Worm (Caenorhabditis elegans) whole organism, late embryonic: ENCODE data around the gene ZK1128.3.

Experiments
- C08G9.2 ChIP-seq: sonication (generic microtip); optimal IDR thresholded peaks from 2 replicates; lab custom pipeline; 2016; ENCODE audit warnings: mild to moderate bottlenecking, missing genetic modification characterization, moderate library complexity, missing compliant biosample characterization
- C38D4.7 ChIP-seq: fragments of 200-800 bp; sonication (Bioruptor generic); optimal IDR thresholded peaks from 2 replicates; lab custom pipeline; 2018; ENCODE audit warnings: mild to moderate bottlenecking, missing genetic modification characterization, moderate library complexity, missing compliant biosample characterization
- F13H6.1 ChIP-seq: sonication (generic microtip); optimal IDR thresholded peaks from 2 replicates; lab custom pipeline; 2016; ENCODE audit warnings: missing genetic modification characterization, missing compliant biosample characterization
- K02D7.2 ChIP-seq: sonication (generic microtip); optimal IDR thresholded peaks from 2 replicates; lab custom pipeline; 2017; ENCODE audit warnings: mild to moderate bottlenecking, missing genetic modification characterization, missing compliant biosample characterization
- K09A11.1 ChIP-seq: sonication (generic microtip); optimal IDR thresholded peaks from 2 replicates; lab custom pipeline; 2017; ENCODE audit warnings: antibody characterized with exemption, mild to moderate bottlenecking, missing genetic modification characterization, missing compliant biosample characterization; ENCODE audit not compliant: insufficient read depth
- ahr-1 ChIP-seq: sonication (generic microtip); optimal IDR thresholded peaks from 2 replicates; lab custom pipeline; 2016; ENCODE audit warnings: missing genetic modification characterization, missing compliant biosample characterization
- ama-1 ChIP-seq: fragments of 150-350 bp; optimal IDR thresholded peaks from 2 replicates; lab custom pipeline; 2014
- ceh-18 ChIP-seq: sonication (generic microtip); optimal IDR thresholded peaks from 2 replicates; lab custom pipeline; 2016; ENCODE audit warnings: missing genetic modification characterization, missing compliant biosample characterization
- ceh-19 ChIP-seq: fragments of 200-800 bp; sonication (Bioruptor generic); optimal IDR thresholded peaks from 2 replicates; lab custom pipeline; 2018; ENCODE audit warnings: mild to moderate bottlenecking, missing genetic modification characterization, missing compliant biosample characterization
- ceh-2 ChIP-seq: sonication (generic microtip); optimal IDR thresholded peaks from 2 replicates; lab custom pipeline; 2016; ENCODE audit warnings: missing genotype, missing genetic modification characterization, missing compliant biosample characterization
- ceh-24 ChIP-seq: sonication (generic microtip); optimal IDR thresholded peaks from 2 replicates; lab custom pipeline; 2016; ENCODE audit warnings: mild to moderate bottlenecking, missing genetic modification characterization, missing compliant biosample characterization
- ceh-31 ChIP-seq: sonication (generic microtip); optimal IDR thresholded peaks from 2 replicates; lab custom pipeline; 2016; ENCODE audit warnings: missing genetic modification characterization, missing compliant biosample characterization
- ceh-34 ChIP-seq: sonication (generic microtip); optimal IDR thresholded peaks from 2 replicates; lab custom pipeline; 2016; ENCODE audit warnings: mild to moderate bottlenecking, missing genetic modification characterization, missing compliant biosample characterization
- ceh-48 ChIP-seq: sonication (generic microtip); optimal IDR thresholded peaks from 2 replicates; lab custom pipeline; 2016; ENCODE audit warnings: missing genetic modification characterization, inconsistent platforms, missing compliant biosample characterization
- ceh-9 ChIP-seq: sonication (generic microtip); optimal IDR thresholded peaks from 2 replicates; lab custom pipeline; 2016; ENCODE audit warnings: mild to moderate bottlenecking, missing genetic modification characterization, inconsistent platforms, missing compliant biosample characterization
- che-1 ChIP-seq: sonication (generic microtip); optimal IDR thresholded peaks from 2 replicates; lab custom pipeline; 2016; ENCODE audit warnings: mild to moderate bottlenecking, missing genetic modification characterization, missing compliant biosample characterization
- dve-1 ChIP-seq: sonication (generic microtip); optimal IDR thresholded peaks from 2 replicates; lab custom pipeline; 2017; ENCODE audit warnings: antibody characterized with exemption, mild to moderate bottlenecking, missing genetic modification characterization, missing compliant biosample characterization
- elt-2 ChIP-seq: sonication (generic microtip); optimal IDR thresholded peaks from 2 replicates; lab custom pipeline; 2016; ENCODE audit warnings: missing genetic modification reagents, missing genetic modification characterization, missing compliant biosample characterization
- ets-4 ChIP-seq: sonication (generic microtip); optimal IDR thresholded peaks from 2 replicates; lab custom pipeline; 2016; ENCODE audit warnings: missing genetic modification characterization, missing compliant biosample characterization
- eyg-1 ChIP-seq: sonication (generic microtip); optimal IDR thresholded peaks from 2 replicates; lab custom pipeline; 2016; ENCODE audit warnings: missing genotype, missing genetic modification characterization, missing compliant biosample characterization
- fax-1 ChIP-seq: sonication (generic microtip); optimal IDR thresholded peaks from 2 replicates; lab custom pipeline; 2016; ENCODE audit warnings: missing genotype, missing genetic modification characterization, missing compliant biosample characterization
- fkh-6 ChIP-seq: sonication (generic microtip); optimal IDR thresholded peaks from 2 replicates; lab custom pipeline; 2016; ENCODE audit warnings: missing genetic modification characterization, missing compliant biosample characterization
- gmeb-2 ChIP-seq: sonication (generic microtip); optimal IDR thresholded peaks from 2 replicates; lab custom pipeline; 2016; ENCODE audit warnings: missing genetic modification characterization, inconsistent platforms, missing compliant biosample characterization
- hlh-30 ChIP-seq: sonication (generic microtip); optimal IDR thresholded peaks from 2 replicates; lab custom pipeline; 2017; ENCODE audit warnings: antibody characterized with exemption, missing genetic modification characterization, missing compliant biosample characterization; ENCODE audit not compliant: insufficient read depth
- hlh-6 ChIP-seq: sonication (generic microtip); optimal IDR thresholded peaks from 2 replicates; lab custom pipeline; 2016; ENCODE audit warnings: missing genotype, missing genetic modification characterization, missing compliant biosample characterization
- hlh-8 ChIP-seq: sonication (generic microtip); optimal IDR thresholded peaks from 2 replicates; lab custom pipeline; 2016; ENCODE audit warnings: missing genotype, missing genetic modification characterization, missing compliant biosample characterization
- lim-6 ChIP-seq: sonication (generic microtip); optimal IDR thresholded peaks from 2 replicates; lab custom pipeline; 2016; ENCODE audit warnings: missing genetic modification characterization, missing compliant biosample characterization
- madf-2 ChIP-seq: sonication (generic microtip); optimal IDR thresholded peaks from 2 replicates; lab custom pipeline; 2017; ENCODE audit warnings: missing genetic modification characterization, missing compliant biosample characterization
- mec-3 ChIP-seq: sonication (generic microtip); optimal IDR thresholded peaks from 2 replicates; lab custom pipeline; 2016; ENCODE audit warnings: borderline replicate concordance, missing genetic modification characterization, missing compliant biosample characterization
- nfya-1 ChIP-seq: sonication (generic microtip); optimal IDR thresholded peaks from 2 replicates; lab custom pipeline; 2017; ENCODE audit warnings: missing genetic modification characterization, mild to moderate bottlenecking, missing compliant biosample characterization, antibody characterized with exemption, moderate library complexity
- nhr-11 ChIP-seq: fragments of 150-350 bp; optimal IDR thresholded peaks from 2 replicates; lab custom pipeline; 2014; ENCODE audit warnings: missing biosample characterization, missing genetic modification characterization
- pag-3 ChIP-seq: sonication (generic microtip); optimal IDR thresholded peaks from 2 replicates; lab custom pipeline; 2016; ENCODE audit warnings: missing compliant biosample characterization, missing genetic modification characterization, borderline replicate concordance
- pat-9 ChIP-seq: fragments of 200-800 bp; sonication (Bioruptor generic); optimal IDR thresholded peaks from 2 replicates; lab custom pipeline; 2018; ENCODE audit warnings: mild to moderate bottlenecking, missing genetic modification characterization, moderate library complexity, missing compliant biosample characterization
- pax-1 ChIP-seq: fragments of 150-350 bp; optimal IDR thresholded peaks from 2 replicates; lab custom pipeline; 2014; ENCODE audit warnings: missing biosample characterization, missing genetic modification characterization
- pros-1 ChIP-seq: fragments of 150-350 bp; optimal IDR thresholded peaks from 2 replicates; lab custom pipeline; 2014; ENCODE audit warnings: missing biosample characterization, missing genetic modification reagents, missing genetic modification characterization
- ref-2 ChIP-seq: sonication (generic microtip); optimal IDR thresholded peaks from 2 replicates; lab custom pipeline; 2016; ENCODE audit warnings: missing genetic modification characterization, missing compliant biosample characterization
- rnt-1 ChIP-seq: sonication (generic microtip); optimal IDR thresholded peaks from 2 replicates; lab custom pipeline; 2016; ENCODE audit warnings: missing genetic modification characterization, missing compliant biosample characterization
- sdc-2 ChIP-seq: sonication (generic microtip); optimal IDR thresholded peaks from 2 replicates; lab custom pipeline; 2016; ENCODE audit warnings: missing genotype, missing genetic modification characterization, missing compliant biosample characterization
- sox-4 ChIP-seq: sonication (generic microtip); optimal IDR thresholded peaks from 2 replicates; lab custom pipeline; 2017; ENCODE audit warnings: mild to moderate bottlenecking, missing genetic modification characterization, inconsistent platforms, missing compliant biosample characterization
- tbx-2 ChIP-seq: sonication (generic microtip); optimal IDR thresholded peaks from 2 replicates; lab custom pipeline; 2016; ENCODE audit warnings: missing genetic modification characterization, missing compliant biosample characterization
- tbx-7 ChIP-seq: sonication (generic microtip); optimal IDR thresholded peaks from 2 replicates; lab custom pipeline; 2016; ENCODE audit warnings: missing genotype, missing genetic modification characterization, missing compliant biosample characterization
- unc-42 ChIP-seq: sonication (generic microtip); optimal IDR thresholded peaks from 2 replicates; lab custom pipeline; 2016; ENCODE audit warnings: missing genotype, missing genetic modification characterization, missing compliant biosample characterization
- unc-55 ChIP-seq: sonication (generic microtip); optimal IDR thresholded peaks from 2 replicates; lab custom pipeline; 2017; ENCODE audit warnings: missing biosample characterization, missing genetic modification reagents, missing genetic modification characterization
- ztf-16 ChIP-seq: sonication (generic microtip); optimal IDR thresholded peaks from 2 replicates; lab custom pipeline; 2017; ENCODE audit warnings: missing genetic modification characterization, missing compliant biosample characterization

ZK1128.3 gene

ce11 chrIII:10097981-10098380 lies 20.7 kb downstream of the ZK1128.3 start, which contains the start of gene spop-1:
Gene spop-1 (minus strand): TSS chrIII:10098081.
- TF ChIP-seq pat-9 (tag; lab: Kevin White, UChicago) (no peak), tbx-2 (tag; lab: Kevin White, UChicago) (no peak), ztf-16 (tag; lab: Kevin White, UChicago) (no peak), madf-2 (no peak), gmeb-2 (tag; lab: Kevin White, UChicago) (no peak)

- TF ChIP-seq ceh-24 (tag; lab: Kevin White, UChicago) = no peak
- peak; percentile 78 for TF ChIP-seq ceh-2
- no peak for TF ChIP-seq C38D4.7
- TF ChIP-seq hlh-30 (tag; lab: Kevin White, UChicago) = peak; percentile 90
- peak; percentile 26 for TF ChIP-seq ceh-19 (GFP tag; lab: Kevin White, UChicago)
- no peak for TF ChIP-seq ceh-9 (tag; lab: Kevin White, UChicago)
- peak; percentile 59 for TF ChIP-seq K09A11.1 (tag; lab: Kevin White, UChicago)
- TF ChIP-seq ama-1 (lab: Kevin White, UChicago) = no peak
- TF ChIP-seq unc-42 (tag; lab: Kevin White, UChicago) = peak; percentile 64
- TF ChIP-seq lim-6 (tag; lab: Kevin White, UChicago) = no peak
- peak; percentile 93 for TF ChIP-seq unc-55 (GFP tag; lab: Kevin White, UChicago)
- TF ChIP-seq ets-4 = peak; percentile 71
- TF ChIP-seq ref-2 (tag; lab: Kevin White, UChicago) = peak; percentile 85
- TF ChIP-seq hlh-6 (tag; lab: Kevin White, UChicago) = no peak
- TF ChIP-seq tbx-2 (tag; lab: Kevin White, UChicago) = peak; percentile 84
- peak; percentile 80 for TF ChIP-seq ceh-48 (tag; lab: Kevin White, UChicago)
- TF ChIP-seq sox-4 (tag; lab: Kevin White, UChicago) = no peak
- peak; percentile 67 for TF ChIP-seq pros-1 (tag; lab: Kevin White, UChicago)
- peak; percentile 25 for TF ChIP-seq pax-1 (tag; lab: Kevin White, UChicago)
- peak; percentile 44 for TF ChIP-seq F13H6.1 (tag; lab: Kevin White, UChicago)
- no peak for TF ChIP-seq fkh-6
- TF ChIP-seq ceh-31 (tag; lab: Kevin White, UChicago) = peak; percentile 92
- no peak for TF ChIP-seq fax-1 (tag; lab: Kevin White, UChicago)
- peak; percentile 78 for TF ChIP-seq ceh-18 (tag; lab: Kevin White, UChicago)
- TF ChIP-seq ztf-16 (tag; lab: Kevin White, UChicago) = peak; percentile 18
- no peak for TF ChIP-seq eyg-1 (tag; lab: Kevin White, UChicago)
- no peak for TF ChIP-seq ahr-1 (tag; lab: Kevin White, UChicago)
- no peak for TF ChIP-seq K02D7.2
- peak; percentile 63 for TF ChIP-seq dve-1 (tag; lab: Kevin White, UChicago)
- TF ChIP-seq sdc-2 (tag; lab: Kevin White, UChicago) = peak; percentile 46
- no peak for TF ChIP-seq tbx-7 (tag; lab: Kevin White, UChicago)
- TF ChIP-seq elt-2 (tag; lab: Kevin White, UChicago) = peak; percentile 39
- peak; percentile 86 for TF ChIP-seq ceh-34 (tag; lab: Kevin White, UChicago)
- TF ChIP-seq nhr-11 (tag; lab: Kevin White, UChicago) = no peak
- TF ChIP-seq hlh-8 (tag; lab: Kevin White, UChicago) = peak; percentile 38
- TF ChIP-seq che-1 (tag; lab: Kevin White, UChicago) = no peak
- TF ChIP-seq rnt-1 (tag; lab: Kevin White, UChicago) = peak; percentile 63
- TF ChIP-seq pag-3 (tag; lab: Kevin White, UChicago) = no peak
- peak; percentile 98 for TF ChIP-seq nfya-1 (tag; lab: Kevin White, UChicago)
- TF ChIP-seq mec-3 (tag; lab: Kevin White, UChicago) = no peak
- TF ChIP-seq C08G9.2 = peak; percentile 53
Measured at ce11 chrIII:10096525-10096972, 22.2 kb downstream of the ZK1128.3 start.
